Worm (Caenorhabditis elegans): ENCODE data around the gene tag-314.

The tag-314 gene

ce11 chrV:10464746-10465145, 36.2 kb upstream of the tag-314 start:
- TF ChIP-seq lin-14 (GFP tag; optimal IDR thresholded peaks at IDR 0.05) (peak; percentile 41), lsy-2 (tag; optimal IDR thresholded peaks at IDR 0.05) (peak in 1 of 2 experiments; percentile 12), fkh-8 (tag; optimal IDR thresholded peaks at IDR 0.05) (peak; percentile 33), nhr-11 (tag; optimal IDR thresholded peaks at IDR 0.05) (no peak), isw-1 (GFP tag; IDR thresholded peaks at IDR 0.05) (no peak)

DNA sequence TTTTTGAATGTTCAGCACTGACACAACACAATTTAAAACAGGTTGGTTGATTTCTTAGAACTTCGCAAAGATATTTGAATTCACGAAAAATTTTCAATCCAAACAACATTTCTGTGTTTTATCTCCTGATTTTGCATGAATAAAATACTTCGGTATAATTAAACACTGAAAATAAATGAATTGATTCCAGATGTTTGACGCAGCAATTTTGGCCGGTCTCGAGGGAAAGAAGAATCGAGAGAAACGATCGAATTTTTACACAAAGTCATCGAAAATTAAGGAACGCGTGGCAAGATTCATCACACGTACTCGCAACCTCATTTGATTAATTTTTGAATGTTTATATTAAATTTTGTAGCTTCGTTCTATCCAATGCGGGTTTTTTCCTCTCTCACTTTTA, 35.7 kb upstream of the tag-314 start:
- TF ChIP-seq dsc-1 (tag; optimal IDR thresholded peaks at IDR 0.05) (peak; percentile 96), lin-13 (GFP tag; optimal IDR thresholded peaks at IDR 0.05) (no peak), nhr-85 (tag) (peak; percentile 61), pag-3 (tag; optimal IDR thresholded peaks at IDR 0.05; ENCODE audit: borderline replicate concordance, insufficient read depth) (no peak), fkh-4 (tag; optimal IDR thresholded peaks at IDR 0.05; ENCODE audit: borderline replicate concordance) (peak; percentile 87), egl-27 (tag; optimal IDR thresholded peaks at IDR 0.05) (no peak)

ce11 chrV:10463276-10463675, 34.8 kb upstream of the tag-314 start, which contains the start of gene F22E12.3:
F22E12.3 (minus strand) TSS chrV:10463376.
- TF ChIP-seq irx-1 (tag; optimal IDR thresholded peaks at IDR 0.05) (no peak), efl-3 (GFP tag; optimal IDR thresholded peaks at IDR 0.05) (no peak), C34B4.2 (tag; optimal IDR thresholded peaks at IDR 0.05) (no peak), swsn-7 (tag; optimal IDR thresholded peaks at IDR 0.05) (no peak), nhr-85 (tag) (no peak), dpl-1 (GFP tag; optimal IDR thresholded peaks at IDR 0.05) (no peak)

- TF ChIP-seq nhr-28 (tag; optimal IDR thresholded peaks at IDR 0.05) (no peak), unc-62 (GFP tag; optimal IDR thresholded peaks at IDR 0.05) (no peak), nhr-85 (tag) (peak; percentile 32), sptf-1 (tag; optimal IDR thresholded peaks at IDR 0.05) (no peak), ceh-8 (GFP tag; optimal IDR thresholded peaks at IDR 0.05) (no peak), C34B4.2 (tag; optimal IDR thresholded peaks at IDR 0.05) (no peak), alr-1 (tag; optimal IDR thresholded peaks at IDR 0.05; ENCODE audit: borderline replicate concordance) (no peak), lir-3 (tag; optimal IDR thresholded peaks at IDR 0.05; ENCODE audit: poor library complexity) (no peak)
Measured at ce11 chrV:10462066-10462465, 33.6 kb upstream of the tag-314 start, which contains the start of gene chw-1. chw-1 (plus strand) TSS chrV:10462282.

ce11 chrV:10460685-10461084, 32.2 kb upstream of the tag-314 start:
- TF ChIP-seq lin-14 (GFP tag; optimal IDR thresholded peaks at IDR 0.05) = peak; percentile 74
- TF ChIP-seq efl-1 (optimal IDR thresholded peaks at IDR 0.05) = no peak
- TF ChIP-seq efl-1 (GFP tag; optimal IDR thresholded peaks at IDR 0.05 in 1 of 2) = no peak
- peak in 3 of 6 experiments; percentile 25 to 86 (median 69) for TF ChIP-seq elt-3 (tag; optimal IDR thresholded peaks at IDR 0.05)
- peak in 1 of 2 experiments; percentile 29 for TF ChIP-seq lsy-2 (tag; optimal IDR thresholded peaks at IDR 0.05)
- TF ChIP-seq nhr-85 (tag) = peak; percentile 90
- TF ChIP-seq nhr-84 (tag; optimal IDR thresholded peaks at IDR 0.05) = no peak
- TF ChIP-seq blmp-1 (tag; optimal IDR thresholded peaks at IDR 0.05) = peak; percentile 70
- TF ChIP-seq egl-13 (tag; optimal IDR thresholded peaks at IDR 0.05) = no peak
- TF ChIP-seq isw-1 (GFP tag; IDR thresholded peaks at IDR 0.05) = no peak
- no peak for TF ChIP-seq tlp-1 (tag; optimal IDR thresholded peaks at IDR 0.05)
- peak; percentile 24; the same call in 1 of the 2 replicates for TF ChIP-seq grh-1 (GFP tag; IDR thresholded peaks at IDR 0.05)
- peak; percentile 31 for TF ChIP-seq nhr-20 (tag; optimal IDR thresholded peaks at IDR 0.05)
- no peak for TF ChIP-seq lin-13 (GFP tag; optimal IDR thresholded peaks at IDR 0.05)
- peak; percentile 30 for TF ChIP-seq snu-23 (GFP tag; optimal IDR thresholded peaks at IDR 0.05)
- TF ChIP-seq unc-130 (tag; optimal IDR thresholded peaks at IDR 0.05) = no peak
- TF ChIP-seq lin-35 (GFP tag; optimal IDR thresholded peaks at IDR 0.05) = no peak
- TF ChIP-seq nhr-71 (tag; optimal IDR thresholded peaks at IDR 0.05) = peak; percentile 37
- TF ChIP-seq nhr-47 (tag; optimal IDR thresholded peaks at IDR 0.05) = no peak
- no peak for TF ChIP-seq nhr-237 (tag; optimal IDR thresholded peaks at IDR 0.05)

Data from whole organism, L1 larva.